Worm (Caenorhabditis elegans) whole organism, young adult: Measurements from ENCODE around the gene D1044.6.

Source experiments
- B0019.2 ChIP-seq: fragments of 200-800 bp; sonication (Bioruptor generic); conservative IDR thresholded peaks from 2 replicates; pipeline ENCODE4 v1.3.6; 2022; ENCODE audit warnings: missing genetic modification reagents, missing genetic modification characterization, missing compliant biosample characterization
- B0035.1 ChIP-seq: sonication (generic microtip); optimal IDR thresholded peaks from 2 replicates; lab custom pipeline; 2016; ENCODE audit warnings: missing genetic modification characterization, mild to moderate bottlenecking, missing compliant biosample characterization, missing genotype, missing genetic modification reagents
- B0336.3 ChIP-seq: fragments of 200-800 bp; sonication (Bioruptor generic); IDR thresholded peaks from 2 replicates; pipeline ENCODE4 v1.3.6; 2022; ENCODE audit warnings: missing genetic modification characterization, missing compliant biosample characterization
- F23B12.7 ChIP-seq: sonication (generic microtip); optimal IDR thresholded peaks from 2 replicates; lab custom pipeline; 2017; ENCODE audit warnings: missing genetic modification characterization, mild to moderate bottlenecking, missing compliant biosample characterization, antibody characterized with exemption, moderate library complexity; ENCODE audit not compliant: insufficient read depth
- F33H1.4 ChIP-seq: fragments of 200-800 bp; sonication (Bioruptor generic); IDR thresholded peaks from 2 replicates; pipeline ENCODE4 v1.3.6; 2022; ENCODE audit warnings: missing genetic modification reagents, missing genetic modification characterization, missing compliant biosample characterization
- F49E8.2 ChIP-seq: sonication (generic microtip); optimal IDR thresholded peaks from 3 replicates; lab custom pipeline; 2017; ENCODE audit warnings: missing genetic modification characterization, mild to moderate bottlenecking, missing compliant biosample characterization, antibody characterized with exemption, moderate library complexity; ENCODE audit not compliant: insufficient read depth
- T26A5.8 ChIP-seq: sonication (generic microtip); optimal IDR thresholded peaks from 2 replicates; lab custom pipeline; 2016; ENCODE audit warnings: missing genetic modification characterization, missing compliant biosample characterization
- Y79H2A.3 ChIP-seq: fragments of 200-800 bp; sonication (Bioruptor generic); conservative IDR thresholded peaks from 2 replicates; pipeline ENCODE4 v1.3.6; 2022; ENCODE audit warnings: missing genetic modification reagents, missing genetic modification characterization, missing compliant biosample characterization
- ama-1 ChIP-seq, 3 experiments: fragments of 150-350 bp in 1 of 3; sonication (generic microtip) in 2 of 3; optimal IDR thresholded peaks; 2 replicates each; lab custom pipeline; 2014 to 2018; ENCODE audit warnings: missing biosample characterization in 2 of 3, missing genetic modification characterization in 2 of 3, missing genetic modification reagents in 2 of 3
- atf-7 ChIP-seq: sonication (generic microtip); optimal IDR thresholded peaks from 2 replicates; lab custom pipeline; 2017; ENCODE audit warnings: mild to moderate bottlenecking, missing genetic modification characterization, missing compliant biosample characterization
- attf-3 ChIP-seq: fragments of 200-800 bp; sonication (Bioruptor generic); conservative IDR thresholded peaks from 2 replicates; pipeline ENCODE4 v1.3.6; 2022; ENCODE audit warnings: missing genetic modification reagents, missing genetic modification characterization, missing compliant biosample characterization
- bed-2 ChIP-seq: fragments of 200-800 bp; sonication (Bioruptor generic); IDR thresholded peaks from 2 replicates; pipeline ENCODE4 v1.3.6; 2022; ENCODE audit warnings: missing genetic modification reagents, missing genetic modification characterization, missing compliant biosample characterization
- ccch-3 ChIP-seq: fragments of 200-800 bp; sonication (Bioruptor generic); optimal IDR thresholded peaks from 2 replicates; lab custom pipeline; 2018; ENCODE audit warnings: mild to moderate bottlenecking, missing genetic modification characterization, missing compliant biosample characterization
- cebp-1 ChIP-seq, 2 experiments: fragments of 200-800 bp in 1 of 2; sonication (Bioruptor generic) in 1 of 2; sonication (generic microtip) in 1 of 2; IDR thresholded peaks in 1 of 2; optimal IDR thresholded peaks in 1 of 2; 2 replicates each; pipeline versions ENCODE4 v1.3.6 to Lab custom; 2017 to 2022; ENCODE audit warnings: missing compliant biosample characterization in 2 of 2, missing genetic modification characterization in 2 of 2, mild to moderate bottlenecking in 1 of 2, missing genetic modification reagents in 1 of 2, moderate library complexity in 1 of 2
- ceh-27 ChIP-seq: fragments of 200-800 bp; sonication (Bioruptor generic); optimal IDR thresholded peaks from 2 replicates; lab custom pipeline; 2018; ENCODE audit warnings: mild to moderate bottlenecking, missing genetic modification characterization, moderate library complexity, missing compliant biosample characterization
- ceh-91 ChIP-seq: fragments of 200-800 bp; sonication (Bioruptor generic); IDR thresholded peaks from 2 replicates; pipeline ENCODE4 v1.3.6; 2022; ENCODE audit warnings: missing genetic modification reagents, missing genetic modification characterization, missing compliant biosample characterization
- dpl-1 ChIP-seq: fragments of 150-350 bp; optimal IDR thresholded peaks from 2 replicates; lab custom pipeline; 2014; ENCODE audit warnings: missing biosample characterization, missing genetic modification reagents, missing genetic modification characterization
- efl-1 ChIP-seq: fragments of 150-350 bp; optimal IDR thresholded peaks from 2 replicates; lab custom pipeline; 2014; ENCODE audit warnings: missing biosample characterization, missing genetic modification reagents, missing genetic modification characterization
- egl-18 ChIP-seq: fragments of 200-800 bp; sonication (Bioruptor generic); IDR thresholded peaks from 2 replicates; pipeline ENCODE4 v1.3.6; 2022; ENCODE audit warnings: missing genetic modification reagents, missing genetic modification characterization, missing compliant biosample characterization
- egl-44 ChIP-seq: fragments of 200-800 bp; sonication (Bioruptor generic); IDR thresholded peaks from 2 replicates; pipeline ENCODE4 v1.3.6; 2022; ENCODE audit warnings: missing genetic modification reagents, missing genetic modification characterization, missing compliant biosample characterization
- egrh-3 ChIP-seq: fragments of 200-800 bp; sonication (Bioruptor generic); IDR thresholded peaks from 2 replicates; pipeline ENCODE4 v1.3.6; 2022; ENCODE audit warnings: missing genetic modification reagents, missing genetic modification characterization, missing compliant biosample characterization
- hmg-1.2 ChIP-seq: fragments of 200-800 bp; sonication (Bioruptor generic); IDR thresholded peaks from 2 replicates; pipeline ENCODE4 v1.3.6; 2022; ENCODE audit warnings: missing genetic modification reagents, missing genetic modification characterization, missing compliant biosample characterization
- let-607 ChIP-seq, 2 experiments: fragments of 200-800 bp in 1 of 2; sonication (Bioruptor generic) in 1 of 2; sonication (generic microtip) in 1 of 2; optimal IDR thresholded peaks; 2 replicates each; lab custom pipeline; 2016 to 2018; ENCODE audit warnings: mild to moderate bottlenecking in 2 of 2, missing compliant biosample characterization in 2 of 2, missing genetic modification characterization in 2 of 2, moderate library complexity in 2 of 2, missing genotype in 1 of 2
- lin-35 ChIP-seq, 3 experiments: fragments of 150-350 bp in 2 of 3; sonication (generic microtip) in 1 of 3; optimal IDR thresholded peaks; 2 replicates each; lab custom pipeline; 2014 to 2018; ENCODE audit warnings: missing biosample characterization in 3 of 3, missing genetic modification characterization in 3 of 3, missing genetic modification reagents in 3 of 3
- lsl-1 ChIP-seq: fragments of 200-800 bp; sonication (Bioruptor generic); optimal IDR thresholded peaks from 2 replicates; lab custom pipeline; 2018; ENCODE audit warnings: mild to moderate bottlenecking, missing genetic modification characterization, moderate library complexity, missing compliant biosample characterization
- lsy-27 ChIP-seq: sonication (generic microtip); optimal IDR thresholded peaks from 2 replicates; lab custom pipeline; 2017; ENCODE audit warnings: missing genetic modification characterization, mild to moderate bottlenecking, missing compliant biosample characterization, antibody characterized with exemption, missing genotype, borderline replicate concordance; ENCODE audit not compliant: insufficient read depth
- madf-10 ChIP-seq: sonication (generic microtip); optimal IDR thresholded peaks from 2 replicates; lab custom pipeline; 2016; ENCODE audit warnings: mild to moderate bottlenecking, missing genetic modification characterization, missing compliant biosample characterization
- madf-6 ChIP-seq: fragments of 200-800 bp; sonication (Bioruptor generic); IDR thresholded peaks from 2 replicates; pipeline ENCODE4 v1.3.6; 2022; ENCODE audit warnings: missing genetic modification reagents, missing genetic modification characterization, missing compliant biosample characterization
- mcd-1 ChIP-seq: fragments of 200-800 bp; sonication (Bioruptor generic); IDR thresholded peaks from 2 replicates; pipeline ENCODE4 v1.3.6; 2022; ENCODE audit warnings: missing genetic modification reagents, missing genetic modification characterization, missing compliant biosample characterization
- mel-28 ChIP-seq: sonication (generic microtip); optimal IDR thresholded peaks from 2 replicates; lab custom pipeline; 2016; ENCODE audit warnings: borderline replicate concordance, mild to moderate bottlenecking, missing genetic modification characterization, missing compliant biosample characterization
- nhr-80 ChIP-seq: sonication (generic microtip); optimal IDR thresholded peaks from 2 replicates; lab custom pipeline; 2016; ENCODE audit warnings: missing genetic modification characterization, missing compliant biosample characterization
- nhr-90 ChIP-seq: sonication (generic microtip); optimal IDR thresholded peaks from 2 replicates; lab custom pipeline; 2016; ENCODE audit warnings: missing genotype, mild to moderate bottlenecking, missing genetic modification characterization, missing compliant biosample characterization
- pha-4 ChIP-seq: fragments of 150-350 bp; sonication (generic microtip); optimal IDR thresholded peaks from 2 replicates; lab custom pipeline; 2014; ENCODE audit warnings: missing biosample characterization, missing genetic modification reagents, missing genetic modification characterization
- rcor-1 ChIP-seq: fragments of 200-800 bp; sonication (Bioruptor generic); IDR thresholded peaks from 2 replicates; pipeline ENCODE4 v1.3.6; 2022; ENCODE audit warnings: missing genetic modification reagents, missing genetic modification characterization, missing compliant biosample characterization
- snpc-1.1 ChIP-seq: sonication (generic microtip); optimal IDR thresholded peaks from 2 replicates; lab custom pipeline; 2017; ENCODE audit warnings: missing genetic modification characterization, mild to moderate bottlenecking, missing compliant biosample characterization, antibody characterized with exemption, moderate library complexity, missing genotype, missing genetic modification reagents; ENCODE audit not compliant: insufficient read depth
- snpc-3.4 ChIP-seq: sonication (generic microtip); optimal IDR thresholded peaks from 2 replicates; lab custom pipeline; 2017; ENCODE audit warnings: missing genetic modification characterization, mild to moderate bottlenecking, missing compliant biosample characterization, antibody characterized with exemption, moderate library complexity, missing genotype, missing genetic modification reagents
- snpc-4 ChIP-seq, 5 experiments: fragments of 150-350 bp in 1 of 5; sonication (generic microtip) in 4 of 5; optimal IDR thresholded peaks; 2 replicates each; lab custom pipeline; 2014 to 2018; ENCODE audit warnings: missing genetic modification characterization in 5 of 5, missing biosample characterization in 3 of 5, antibody characterized with exemption in 2 of 5, mild to moderate bottlenecking in 2 of 5, missing compliant biosample characterization in 2 of 5, missing genotype in 2 of 5, moderate library complexity in 2 of 5, missing genetic modification reagents in 1 of 5
- sptf-2 ChIP-seq: fragments of 200-800 bp; sonication (Bioruptor generic); optimal IDR thresholded peaks from 2 replicates; lab custom pipeline; 2018; ENCODE audit warnings: mild to moderate bottlenecking, missing genetic modification characterization, missing compliant biosample characterization
- unc-62 ChIP-seq: fragments of 150-350 bp; optimal IDR thresholded peaks from 2 replicates; lab custom pipeline; 2014; ENCODE audit warnings: missing biosample characterization, missing genetic modification reagents, missing genetic modification characterization
- ztf-18 ChIP-seq: sonication (generic microtip); optimal IDR thresholded peaks from 2 replicates; lab custom pipeline; 2016; ENCODE audit warnings: missing genotype, mild to moderate bottlenecking, missing genetic modification characterization, missing compliant biosample characterization
- ztf-22 ChIP-seq: fragments of 200-800 bp; sonication (Bioruptor generic); optimal IDR thresholded peaks from 2 replicates; lab custom pipeline; 2018; ENCODE audit warnings: mild to moderate bottlenecking, missing genetic modification characterization, moderate library complexity, missing compliant biosample characterization
- ztf-25 ChIP-seq: fragments of 200-800 bp; sonication (Bioruptor generic); IDR thresholded peaks from 2 replicates; pipeline ENCODE4 v1.3.6; 2022; ENCODE audit warnings: missing genetic modification reagents, missing genetic modification characterization, missing compliant biosample characterization
- ztf-26 ChIP-seq: sonication (generic microtip); optimal IDR thresholded peaks from 2 replicates; lab custom pipeline; 2017; ENCODE audit warnings: missing genetic modification characterization, missing compliant biosample characterization
- ztf-3 ChIP-seq: fragments of 200-800 bp; sonication (Bioruptor generic); optimal IDR thresholded peaks from 2 replicates; lab custom pipeline; 2018; ENCODE audit warnings: mild to moderate bottlenecking, missing genetic modification characterization, missing compliant biosample characterization

Gene D1044.6

ce11 chrIII:5543050-5543449 lies at the start of gene D1044.6 (continued):
- TF ChIP-seq ccch-3 (GFP tag; lab: Kevin White, UChicago): no peak
- TF ChIP-seq ztf-25 (GFP tag; lab: Robert Waterston, UW): no peak
- TF ChIP-seq ama-1 (optimal IDR thresholded peaks at IDR 0.05; lab: Kevin White, UChicago): no peak
- TF ChIP-seq ama-1 (GFP tag; optimal IDR thresholded peaks at IDR 0.05; lab: Kevin White, UChicago): no peak
- TF ChIP-seq B0336.3 (GFP tag; lab: Robert Waterston, UW): no peak
- no peak for TF ChIP-seq egl-44

- no peak for TF ChIP-seq madf-10
- TF ChIP-seq bed-2 (GFP tag; lab: Robert Waterston, UW): no peak
- peak; percentile 53 for TF ChIP-seq dpl-1 (GFP tag; lab: Kevin White, UChicago)
- TF ChIP-seq madf-6 (GFP tag; lab: Robert Waterston, UW): peak; percentile 79
- no peak for TF ChIP-seq atf-7 (tag; lab: Kevin White, UChicago)
- no peak for TF ChIP-seq nhr-90 (tag; lab: Kevin White, UChicago)
- no peak for TF ChIP-seq rcor-1 (GFP tag; lab: Robert Waterston, UW)
- peak; percentile 56 for TF ChIP-seq snpc-3.4
- TF ChIP-seq mel-28: no peak
- TF ChIP-seq ztf-18 (tag; lab: Kevin White, UChicago): peak; percentile 4
- TF ChIP-seq T26A5.8 (tag; lab: Kevin White, UChicago): no peak
- TF ChIP-seq snpc-1.1: peak; percentile 8
- peak; percentile 66 for TF ChIP-seq lsl-1
- TF ChIP-seq Y79H2A.3 (GFP tag; lab: Robert Waterston, UW): no peak
- TF ChIP-seq attf-3 (GFP tag; lab: Robert Waterston, UW): peak; percentile 51; the same call in 1 of the 2 replicates
- TF ChIP-seq B0035.1 (tag; lab: Kevin White, UChicago): no peak
- no peak for TF ChIP-seq ztf-26
- peak in 1 of 3 experiments; percentile 36 for TF ChIP-seq lin-35 (GFP tag; optimal IDR thresholded peaks at IDR 0.05; lab: Kevin White, UChicago)
- TF ChIP-seq snpc-4 (GFP tag; optimal IDR thresholded peaks at IDR 0.05; lab: Kevin White, UChicago): no peak
- TF ChIP-seq snpc-4 (tag; optimal IDR thresholded peaks at IDR 0.05; lab: Kevin White, UChicago): peak in 2 of 4 experiments; percentile 1 to 45
- TF ChIP-seq B0019.2 (GFP tag; lab: Robert Waterston, UW): peak; percentile 52; the same call in 1 of the 2 replicates
- TF ChIP-seq unc-62 (GFP tag; lab: Kevin White, UChicago): no peak
- TF ChIP-seq egrh-3: no peak
- no peak for TF ChIP-seq cebp-1 (GFP tag; IDR thresholded peaks at IDR 0.05; lab: Robert Waterston, UW)
- TF ChIP-seq cebp-1 (tag; optimal IDR thresholded peaks at IDR 0.05; lab: Kevin White, UChicago): peak; percentile 18
- TF ChIP-seq sptf-2 (GFP tag; lab: Kevin White, UChicago): no peak
- no peak for TF ChIP-seq egl-18 (GFP tag; lab: Robert Waterston, UW)
- TF ChIP-seq lsy-27 (tag; lab: Kevin White, UChicago): no peak
- TF ChIP-seq F49E8.2 (tag; lab: Kevin White, UChicago): peak; percentile 21
- TF ChIP-seq mcd-1 (GFP tag; lab: Robert Waterston, UW): peak; percentile 74
- TF ChIP-seq let-607 (tag; optimal IDR thresholded peaks at IDR 0.05; lab: Kevin White, UChicago): no peak
- TF ChIP-seq ceh-91 (GFP tag; lab: Robert Waterston, UW): peak; percentile 64
- TF ChIP-seq ztf-3 (GFP tag; lab: Kevin White, UChicago): no peak
- TF ChIP-seq F23B12.7 (tag; lab: Kevin White, UChicago): peak; percentile 47
- TF ChIP-seq pha-4 (tag; lab: Kevin White, UChicago): no peak
- peak; percentile 40 for TF ChIP-seq efl-1 (GFP tag; lab: Kevin White, UChicago)
- TF ChIP-seq ceh-27 (GFP tag; lab: Kevin White, UChicago): no peak
- TF ChIP-seq ztf-22 (GFP tag; lab: Kevin White, UChicago): no peak
- TF ChIP-seq nhr-80 (tag; lab: Kevin White, UChicago): peak; percentile 20
- peak; percentile 96 for TF ChIP-seq F33H1.4 (GFP tag; lab: Robert Waterston, UW)
- peak; percentile 86 for TF ChIP-seq hmg-1.2 (GFP tag; lab: Robert Waterston, UW)
These were observed 48.7 kb upstream of the D1044.6 start, which contains the start of the genes ddx-15 and ucr-1 for ce11 chrIII:5591668-5592149. ddx-15 (minus strand) TSS chrIII:5591718. ucr-1 (plus strand) TSS chrIII:5592135.
